Worm (Caenorhabditis elegans): ENCODE data around the gene nspe-3.

nspe-3 gene

DNA sequence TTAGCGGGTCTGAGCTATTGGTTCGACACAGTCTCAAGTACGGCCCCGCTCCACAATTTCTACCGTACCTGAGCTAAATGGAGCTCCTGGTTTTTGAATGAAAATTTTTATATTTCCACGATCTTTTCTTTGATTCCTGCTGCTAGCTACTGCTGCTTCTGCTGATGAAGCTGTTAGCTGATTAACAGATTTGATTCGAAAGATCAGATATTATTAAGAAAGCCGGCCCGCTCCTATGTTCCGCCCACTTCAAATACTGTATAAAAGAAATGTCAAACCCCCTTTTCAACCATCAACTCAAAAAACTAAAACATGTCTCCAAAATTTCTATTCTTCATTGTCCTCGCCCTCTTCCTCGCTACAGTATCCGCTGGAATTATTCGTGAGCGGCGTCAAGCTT is at the start of gene nspe-3:
Gene nspe-3 (plus strand): TSS at position 301 of the 400 bp plus-strand sequence.
- TF ChIP-seq mab-5 (tag; optimal IDR thresholded peaks at IDR 0.05) (no peak), snpc-4 (tag; optimal IDR thresholded peaks at IDR 0.05) (no peak), nhr-11 (tag; optimal IDR thresholded peaks at IDR 0.05) (no peak), skn-1 (tag; optimal IDR thresholded peaks at IDR 0.05) (no peak), nhr-237 (tag; optimal IDR thresholded peaks at IDR 0.05) (no peak), sem-4 (tag; optimal IDR thresholded peaks at IDR 0.05) (no peak), mbf-1 (tag; optimal IDR thresholded peaks at IDR 0.05) (no peak), lin-11 (tag; optimal IDR thresholded peaks at IDR 0.05) (no peak), peb-1 (tag; optimal IDR thresholded peaks at IDR 0.05) (no peak), lsy-2 (tag; optimal IDR thresholded peaks at IDR 0.05) (no peak), sma-9 (GFP tag; optimal IDR thresholded peaks at IDR 0.05) (no peak), sma-9 (tag; optimal IDR thresholded peaks at IDR 0.05) (no peak), ztf-4 (tag; optimal IDR thresholded peaks at IDR 0.05) (no peak), nhr-21 (tag; optimal IDR thresholded peaks at IDR 0.05) (no peak), ama-1 (optimal IDR thresholded peaks at IDR 0.05) (no peak), Y55F3AM.14 (GFP tag; optimal IDR thresholded peaks at IDR 0.05) (no peak)

DNA sequence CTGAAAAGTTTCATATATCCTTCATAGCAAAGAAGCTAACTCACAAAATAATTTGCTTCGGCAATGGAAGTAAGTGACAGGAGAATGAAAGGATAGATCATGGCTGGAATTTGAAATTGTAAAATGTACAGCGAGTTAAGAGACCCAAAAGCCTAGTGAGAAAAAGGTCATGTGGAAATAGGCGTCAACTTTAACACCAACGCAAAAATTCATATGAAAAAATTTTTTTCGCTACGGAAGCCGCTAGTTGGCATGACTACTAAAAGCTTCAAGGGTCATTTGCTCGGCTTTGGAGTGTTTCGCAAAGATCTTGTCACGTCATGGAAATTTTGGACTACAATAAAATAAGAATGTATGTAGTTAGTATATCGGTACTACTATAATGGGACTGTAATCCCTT is 47.2 kb upstream of the nspe-3 start, which contains the start of gene Y38E10A.1:
Gene Y38E10A.1 (minus strand): TSS at position 101 of the 400 bp plus-strand sequence.
- no peak for TF ChIP-seq mab-5 (tag; optimal IDR thresholded peaks at IDR 0.05)

DNA sequence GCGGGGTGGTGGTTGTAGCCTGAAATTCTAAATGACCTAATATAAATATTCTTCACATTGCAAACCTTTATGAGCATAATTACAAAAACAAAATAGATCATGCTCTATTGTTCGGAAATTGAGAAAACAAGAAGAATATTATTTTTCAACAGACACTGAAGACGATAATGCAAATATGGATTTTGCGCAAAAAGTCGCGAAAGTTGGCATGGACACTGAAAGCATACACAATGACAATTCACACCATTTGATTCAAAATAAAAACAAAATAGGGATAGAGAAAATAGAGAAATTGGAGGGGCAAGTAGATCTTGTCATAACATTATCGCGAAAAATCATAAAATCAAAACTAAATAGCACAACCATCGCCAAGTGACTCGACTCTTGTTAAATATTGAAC is 44.9 kb upstream of the nspe-3 start, which contains the start of gene Y38E10A.35:
Gene Y38E10A.35 (minus strand): TSS at position 101 of the 400 bp plus-strand sequence.
- TF ChIP-seq ztf-11 (tag; optimal IDR thresholded peaks at IDR 0.05) (no peak), blmp-1 (tag; optimal IDR thresholded peaks at IDR 0.05; ENCODE audit: insufficient read depth) (no peak), aly-2 (tag; optimal IDR thresholded peaks at IDR 0.05) (no peak), fos-1 (tag; optimal IDR thresholded peaks at IDR 0.05) (no peak), ceh-82 (tag; optimal IDR thresholded peaks at IDR 0.05) (no peak), sma-3 (GFP tag; optimal IDR thresholded peaks at IDR 0.05) (no peak), egl-27 (tag; optimal IDR thresholded peaks at IDR 0.05) (no peak), crh-2 (tag; optimal IDR thresholded peaks at IDR 0.05) (no peak), skn-1 (tag; optimal IDR thresholded peaks at IDR 0.05) (no peak), mbf-1 (tag; optimal IDR thresholded peaks at IDR 0.05) (no peak), sma-9 (GFP tag; optimal IDR thresholded peaks at IDR 0.05) (no peak), sma-9 (tag; optimal IDR thresholded peaks at IDR 0.05) (no peak), lsy-2 (tag; optimal IDR thresholded peaks at IDR 0.05) (no peak), nhr-10 (tag; optimal IDR thresholded peaks at IDR 0.05) (no peak), nhr-12 (tag; optimal IDR thresholded peaks at IDR 0.05) (no peak), ztf-1 (GFP tag; conservative IDR thresholded peaks at IDR 0.05) (no peak), unc-55 (GFP tag; optimal IDR thresholded peaks at IDR 0.05) (no peak), nhr-6 (tag; optimal IDR thresholded peaks at IDR 0.05) (no peak), peb-1 (tag; optimal IDR thresholded peaks at IDR 0.05) (no peak)

DNA sequence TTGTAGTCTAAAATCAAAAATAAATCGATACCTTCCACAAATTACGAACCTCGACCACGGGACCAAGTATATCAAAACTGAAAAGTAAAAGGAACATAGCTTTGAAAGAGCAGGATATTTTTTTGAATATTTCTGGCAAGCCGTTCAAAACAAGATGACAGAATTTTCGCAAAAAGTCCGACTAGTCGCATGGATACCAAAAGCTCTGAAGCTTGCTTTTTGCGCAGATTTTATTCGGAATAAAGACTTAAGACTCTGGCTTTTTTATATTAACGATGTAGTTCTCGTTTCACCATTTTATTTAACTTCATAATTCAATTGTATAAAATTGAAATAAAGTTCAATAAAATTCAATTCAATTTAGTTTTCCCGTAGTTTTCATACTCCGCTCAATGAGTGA is 44.1 kb upstream of the nspe-3 start, which contains the start of gene Y38E10A.2:
Gene Y38E10A.2 (minus strand): TSS at position 101 of the 400 bp plus-strand sequence.
- TF ChIP-seq unc-55 (GFP tag; optimal IDR thresholded peaks at IDR 0.05) (no peak), gmeb-1 (tag; optimal IDR thresholded peaks at IDR 0.05) (no peak), ztf-4 (tag; optimal IDR thresholded peaks at IDR 0.05) (no peak), fos-1 (tag; optimal IDR thresholded peaks at IDR 0.05) (no peak), sma-3 (GFP tag; optimal IDR thresholded peaks at IDR 0.05) (no peak), elt-1 (tag; optimal IDR thresholded peaks at IDR 0.05) (no peak), zag-1 (tag; optimal IDR thresholded peaks at IDR 0.05) (no peak), lin-39 (tag; optimal IDR thresholded peaks at IDR 0.05) (no peak), peb-1 (tag; optimal IDR thresholded peaks at IDR 0.05) (no peak)

ce11 chrII:12574668-12575067 is 43.0 kb upstream of the nspe-3 start, which contains the start of gene Y38E10A.3:
Gene Y38E10A.3 (minus strand): TSS chrII:12574768.
- TF ChIP-seq ceh-82 (tag; optimal IDR thresholded peaks at IDR 0.05) (no peak), mbf-1 (tag; optimal IDR thresholded peaks at IDR 0.05) (no peak), peb-1 (tag; optimal IDR thresholded peaks at IDR 0.05) (no peak), R02D3.7 (tag; optimal IDR thresholded peaks at IDR 0.05) (no peak), lin-13 (GFP tag; optimal IDR thresholded peaks at IDR 0.05) (no peak), nhr-11 (tag; optimal IDR thresholded peaks at IDR 0.05) (no peak), fos-1 (tag; optimal IDR thresholded peaks at IDR 0.05) (no peak), nhr-237 (tag; optimal IDR thresholded peaks at IDR 0.05) (no peak), Y55F3AM.14 (GFP tag; optimal IDR thresholded peaks at IDR 0.05) (no peak), elt-1 (tag; optimal IDR thresholded peaks at IDR 0.05) (no peak), mab-5 (tag; optimal IDR thresholded peaks at IDR 0.05) (no peak), dmd-4 (tag; optimal IDR thresholded peaks at IDR 0.05) (no peak), nhr-21 (tag; optimal IDR thresholded peaks at IDR 0.05) (no peak), nhr-23 (tag; optimal IDR thresholded peaks at IDR 0.05) (no peak), unc-39 (tag; optimal IDR thresholded peaks at IDR 0.05) (no peak), ama-1 (optimal IDR thresholded peaks at IDR 0.05) (no peak), unc-55 (GFP tag; optimal IDR thresholded peaks at IDR 0.05) (no peak)
